Worm (Caenorhabditis elegans) whole organism, L3 larva: ENCODE data around the gene Y22D7AL.10.

Experiments used
- egl-5 ChIP-seq: fragments of 150-350 bp; optimal IDR thresholded peaks from 2 replicates; lab custom pipeline; 2017; ENCODE audit warnings: missing biosample characterization, missing genetic modification reagents, missing genetic modification characterization, inconsistent platforms
- elt-1 ChIP-seq: fragments of 150-350 bp; optimal IDR thresholded peaks from 2 replicates; lab custom pipeline; 2014; ENCODE audit warnings: missing biosample characterization, missing genetic modification characterization
- fkh-10 ChIP-seq: sonication (generic microtip); optimal IDR thresholded peaks from 2 replicates; lab custom pipeline; 2017; ENCODE audit warnings: missing biosample characterization, missing genetic modification reagents, missing genetic modification characterization
- mdl-1 ChIP-seq: fragments of 150-350 bp; optimal IDR thresholded peaks from 2 replicates; lab custom pipeline; 2014; ENCODE audit warnings: missing biosample characterization, missing genetic modification characterization
- nhr-12 ChIP-seq: fragments of 150-350 bp; optimal IDR thresholded peaks from 2 replicates; lab custom pipeline; 2014; ENCODE audit warnings: missing biosample characterization, missing genetic modification characterization
- nhr-25 ChIP-seq: sonication (generic microtip); optimal IDR thresholded peaks from 2 replicates; lab custom pipeline; 2017; ENCODE audit warnings: missing biosample characterization, missing genetic modification characterization
- nhr-77 ChIP-seq: fragments of 150-350 bp; optimal IDR thresholded peaks from 2 replicates; lab custom pipeline; 2014; ENCODE audit warnings: missing biosample characterization, missing genetic modification characterization
- snpc-4 ChIP-seq: fragments of 150-350 bp; optimal IDR thresholded peaks from 2 replicates; lab custom pipeline; 2014; ENCODE audit warnings: missing biosample characterization, missing genetic modification characterization
- unc-62 ChIP-seq: fragments of 150-350 bp; sonication (generic microtip); optimal IDR thresholded peaks from 4 replicates; lab custom pipeline; 2014; ENCODE audit warnings: missing biosample characterization, missing genetic modification reagents, missing genetic modification characterization
- zag-1 ChIP-seq: fragments of 150-350 bp; optimal IDR thresholded peaks from 2 replicates; lab custom pipeline; 2014; ENCODE audit warnings: missing biosample characterization, missing genetic modification characterization
- ztf-4 ChIP-seq: fragments of 150-350 bp; optimal IDR thresholded peaks from 2 replicates; lab custom pipeline; 2014; ENCODE audit warnings: missing biosample characterization, missing genetic modification characterization

DNA sequence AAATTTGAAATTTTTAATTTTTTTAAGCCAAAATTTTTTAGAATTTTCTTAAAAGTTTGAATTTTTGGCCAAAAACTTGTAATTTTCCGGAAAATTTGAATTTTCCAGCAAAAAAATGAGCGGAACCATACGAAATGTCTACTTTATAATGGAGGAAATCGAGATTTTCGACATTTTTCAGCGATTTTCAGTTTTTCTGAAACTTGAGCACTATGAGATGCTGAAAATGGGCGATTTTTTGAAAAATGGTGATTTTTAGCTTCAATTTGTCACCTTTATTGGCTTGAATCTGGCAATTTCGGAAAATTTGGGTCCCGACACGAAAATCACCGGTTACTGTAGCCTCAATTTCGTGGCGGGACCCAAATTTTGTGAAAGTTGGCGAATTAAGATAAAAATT is 7.8 kb upstream of the Y22D7AL.10 start, which contains the start of gene Y22D7AL.4:
- TF ChIP-seq ztf-4 (tag; lab: Kevin White, UChicago) (no peak), snpc-4 (tag; lab: Kevin White, UChicago) (no peak), egl-5 (tag; lab: Kevin White, UChicago) (no peak), nhr-12 (tag; lab: Kevin White, UChicago) (no peak), elt-1 (tag; lab: Kevin White, UChicago) (no peak), nhr-77 (tag; lab: Kevin White, UChicago) (no peak), mdl-1 (tag; lab: Kevin White, UChicago) (no peak), zag-1 (no peak), fkh-10 (GFP tag; lab: Kevin White, UChicago) (no peak), nhr-25 (tag; lab: Kevin White, UChicago) (no peak), unc-62 (GFP tag; lab: Kevin White, UChicago) (no peak)
